Worm (Caenorhabditis elegans): Measurements from ENCODE around the gene gadr-2.

ce11 chrIV:9467418-9467817, 17.5 kb downstream of the gadr-2 start, which contains the start of gene F38E11.6:
- TF ChIP-seq tbx-37 (GFP tag; conservative IDR thresholded peaks at IDR 0.05) (no peak), ama-1 (optimal IDR thresholded peaks at IDR 0.05) (no peak), hnd-1 (tag; optimal IDR thresholded peaks at IDR 0.05) (no peak), tbx-11 (GFP tag; IDR thresholded peaks at IDR 0.05) (no peak), tra-4 (tag; optimal IDR thresholded peaks at IDR 0.05) (no peak), hmg-4 (GFP tag; optimal IDR thresholded peaks at IDR 0.05) (no peak), ceh-36 (tag; optimal IDR thresholded peaks at IDR 0.05) (no peak), flt-1 (GFP tag; IDR thresholded peaks at IDR 0.05) (no peak), pes-1 (GFP tag; IDR thresholded peaks at IDR 0.05) (no peak)

Measured in whole organism, early embryonic.